Fruit fly (Drosophila melanogaster): ENCODE results near the gene CG12538.

- no peak for TF ChIP-seq insv (optimal IDR thresholded peaks at IDR 0.05)
- no peak for TF ChIP-seq Myc (optimal IDR thresholded peaks at IDR 0.05)
- TF ChIP-seq Sin3A (optimal IDR thresholded peaks at IDR 0.05) = no peak
- no peak for TF ChIP-seq psq (optimal IDR thresholded peaks at IDR 0.05)
- no peak for TF ChIP-seq ttk (optimal IDR thresholded peaks at IDR 0.05)
- TF ChIP-seq h (optimal IDR thresholded peaks at IDR 0.05) = no peak
Observed at dm6 chr3R:13523435-13523834, at the start of gene CG12538.
